Fruit fly (Drosophila melanogaster) whole organism, prepupa: ENCODE results near the gene Droj2.

ENCODE experiments used
- Blimp-1 ChIP-seq: fragments of 200-800 bp; sonication (Bioruptor generic); optimal IDR thresholded peaks from 3 replicates; lab custom pipeline; 2017; ENCODE audit warnings: missing biosample characterization, missing genetic modification characterization, mild to moderate bottlenecking, moderate library complexity, missing genetic modification reagents
- CG10631 ChIP-seq: fragments of 200-800 bp; sonication (Bioruptor generic); optimal IDR thresholded peaks from 2 replicates; lab custom pipeline; 2016; ENCODE audit warnings: missing biosample characterization, missing genetic modification characterization
- CG11762 ChIP-seq: fragments of 200-800 bp; sonication (Bioruptor generic); optimal IDR thresholded peaks from 3 replicates; lab custom pipeline; 2016; ENCODE audit warnings: missing biosample characterization, missing genetic modification characterization; ENCODE audit not compliant: insufficient read depth
- CG11902 ChIP-seq: fragments of 200-800 bp; sonication (Bioruptor generic); optimal IDR thresholded peaks from 3 replicates; lab custom pipeline; 2016; ENCODE audit warnings: missing biosample characterization, missing genetic modification characterization
- CG15336 ChIP-seq: fragments of 200-800 bp; sonication (Bioruptor generic); IDR thresholded peaks from 2 replicates; pipeline ENCODE4 v1.3.6; 2022; ENCODE audit warnings: missing biosample characterization, missing genetic modification characterization
- CG1621 ChIP-seq: fragments of 200-800 bp; sonication (Bioruptor generic); optimal IDR thresholded peaks from 3 replicates; lab custom pipeline; 2018; ENCODE audit warnings: missing biosample characterization, mild to moderate bottlenecking, missing genetic modification characterization
- CG16779 ChIP-seq: fragments of 200-800 bp; sonication (Bioruptor generic); optimal IDR thresholded peaks from 3 replicates; lab custom pipeline; 2017; ENCODE audit warnings: missing biosample characterization, mild to moderate bottlenecking, missing genetic modification characterization
- CG3032 ChIP-seq: fragments of 200-800 bp; optimal IDR thresholded peaks from 2 replicates; lab custom pipeline; 2019; ENCODE audit warnings: missing biosample characterization, mild to moderate bottlenecking, missing genetic modification characterization, moderate library complexity
- CG31627 ChIP-seq: fragments of 200-800 bp; sonication (Bioruptor generic); optimal IDR thresholded peaks from 3 replicates; lab custom pipeline; 2016; ENCODE audit warnings: missing biosample characterization, missing genetic modification characterization
- CG34406 ChIP-seq: fragments of 200-800 bp; sonication (Bioruptor generic); optimal IDR thresholded peaks from 3 replicates; lab custom pipeline; 2016; ENCODE audit warnings: missing biosample characterization, missing genetic modification characterization
- CG3919 ChIP-seq: fragments of 200-800 bp; sonication (Bioruptor generic); optimal IDR thresholded peaks from 3 replicates; lab custom pipeline; 2016; ENCODE audit warnings: missing biosample characterization, missing genetic modification characterization
- CG4318 ChIP-seq: fragments of 200-800 bp; sonication (Bioruptor generic); optimal IDR thresholded peaks from 3 replicates; lab custom pipeline; 2017; ENCODE audit warnings: missing biosample characterization, mild to moderate bottlenecking, missing genetic modification characterization
- CG6276 ChIP-seq: fragments of 200-800 bp; sonication (Bioruptor generic); optimal IDR thresholded peaks from 2 replicates; lab custom pipeline; 2017; ENCODE audit warnings: missing biosample characterization, mild to moderate bottlenecking, missing genetic modification characterization
- CG6808 ChIP-seq: fragments of 200-800 bp; sonication (Bioruptor generic); optimal IDR thresholded peaks from 3 replicates; lab custom pipeline; 2017; ENCODE audit warnings: missing biosample characterization, missing genetic modification characterization, mild to moderate bottlenecking, moderate library complexity, missing genetic modification reagents
- CG6854 ChIP-seq: fragments of 200-800 bp; sonication (Bioruptor generic); optimal IDR thresholded peaks from 2 replicates; lab custom pipeline; 2017; ENCODE audit warnings: missing biosample characterization, mild to moderate bottlenecking, missing genetic modification characterization
- CG7368 ChIP-seq: fragments of 200-800 bp; sonication (Bioruptor generic); optimal IDR thresholded peaks from 3 replicates; lab custom pipeline; 2016; ENCODE audit warnings: missing biosample characterization, missing genetic modification characterization
- CG8319 ChIP-seq: fragments of 200-800 bp; sonication (Bioruptor generic); optimal IDR thresholded peaks from 3 replicates; lab custom pipeline; 2016; ENCODE audit warnings: missing biosample characterization, missing genetic modification characterization
- CG8632 ChIP-seq: fragments of 200-800 bp; sonication (Bioruptor generic); optimal IDR thresholded peaks from 3 replicates; lab custom pipeline; 2016; ENCODE audit warnings: missing biosample characterization, missing genetic modification characterization
- Eip75B ChIP-seq: fragments of 200-800 bp; sonication (Bioruptor generic); optimal IDR thresholded peaks from 3 replicates; lab custom pipeline; 2016; ENCODE audit warnings: missing biosample characterization, missing genetic modification characterization
- Eip78C ChIP-seq: fragments of 200-800 bp; sonication (Bioruptor generic); peaks from one replicate; lab custom pipeline; 2016; ENCODE audit warnings: missing biosample characterization, missing genetic modification characterization
- Eip93F ChIP-seq: fragments of 200-800 bp; sonication (Bioruptor generic); optimal IDR thresholded peaks from 2 replicates; lab custom pipeline; 2016; ENCODE audit warnings: missing biosample characterization, mild to moderate bottlenecking, missing genetic modification characterization
- Ets21C ChIP-seq: fragments of 200-800 bp; sonication (Bioruptor generic); optimal IDR thresholded peaks from 3 replicates; lab custom pipeline; 2016; ENCODE audit warnings: missing biosample characterization, missing genetic modification characterization
- Ets96B ChIP-seq: fragments of 200-800 bp; optimal IDR thresholded peaks from 2 replicates; lab custom pipeline; 2019; ENCODE audit warnings: missing biosample characterization, mild to moderate bottlenecking, missing genetic modification characterization, moderate library complexity
- Gug ChIP-seq: fragments of 200-800 bp; sonication (Bioruptor generic); IDR thresholded peaks from 2 replicates; pipeline ENCODE4 v1.3.6; 2022; ENCODE audit warnings: missing biosample characterization, missing genetic modification characterization
- Hr38 ChIP-seq: sonication (Bioruptor generic); optimal IDR thresholded peaks from 2 replicates; lab custom pipeline; 2016; ENCODE audit warnings: missing biosample characterization, missing genetic modification characterization
- Hr39 ChIP-seq: fragments of 200-800 bp; sonication (Bioruptor generic); optimal IDR thresholded peaks from 2 replicates; lab custom pipeline; 2016; ENCODE audit warnings: missing biosample characterization, missing genetic modification characterization
- Hr4 ChIP-seq: fragments of 200-800 bp; sonication (Bioruptor generic); optimal IDR thresholded peaks from 3 replicates; lab custom pipeline; 2016; ENCODE audit warnings: missing biosample characterization, missing genetic modification characterization
- Lpt ChIP-seq: fragments of 200-800 bp; sonication (Bioruptor generic); optimal IDR thresholded peaks from 3 replicates; lab custom pipeline; 2016; ENCODE audit warnings: missing biosample characterization, missing genetic modification characterization
- Met ChIP-seq: fragments of 200-800 bp; sonication (Bioruptor generic); optimal IDR thresholded peaks from 3 replicates; lab custom pipeline; 2016; ENCODE audit warnings: missing biosample characterization, missing genetic modification characterization
- OdsH ChIP-seq: fragments of 200-800 bp; sonication (Bioruptor generic); optimal IDR thresholded peaks from 3 replicates; lab custom pipeline; 2016; ENCODE audit warnings: missing biosample characterization, missing genetic modification characterization
- Smox ChIP-seq: fragments of 200-800 bp; sonication (Bioruptor generic); optimal IDR thresholded peaks from 3 replicates; lab custom pipeline; 2016; ENCODE audit warnings: missing biosample characterization, missing genetic modification characterization
- Sox14 ChIP-seq: fragments of 200-800 bp; sonication (Bioruptor generic); optimal IDR thresholded peaks from 3 replicates; lab custom pipeline; 2016; ENCODE audit warnings: missing biosample characterization, missing genetic modification characterization
- Sox15 ChIP-seq: fragments of 200-800 bp; sonication (Bioruptor generic); optimal IDR thresholded peaks from 3 replicates; lab custom pipeline; 2016; ENCODE audit warnings: missing biosample characterization, missing genetic modification characterization
- achi ChIP-seq: fragments of 200-800 bp; sonication (Bioruptor generic); optimal IDR thresholded peaks from 3 replicates; lab custom pipeline; 2016; ENCODE audit warnings: missing biosample characterization, missing genetic modification characterization
- acj6 ChIP-seq: fragments of 200-800 bp; sonication (Bioruptor generic); optimal IDR thresholded peaks from 3 replicates; lab custom pipeline; 2016; ENCODE audit warnings: missing biosample characterization, missing genetic modification characterization
- dsx ChIP-seq: fragments of 200-800 bp; optimal IDR thresholded peaks from 3 replicates; lab custom pipeline; 2019; ENCODE audit warnings: missing biosample characterization, mild to moderate bottlenecking, missing genetic modification characterization, moderate library complexity; ENCODE audit not compliant: poor library complexity, severe bottlenecking
- eg ChIP-seq: fragments of 200-800 bp; sonication (Bioruptor generic); IDR thresholded peaks from 3 replicates; pipeline ENCODE4 v1.3.6; 2022; ENCODE audit warnings: missing biosample characterization, missing genetic modification characterization
- esn ChIP-seq: fragments of 200-800 bp; sonication (Bioruptor generic); optimal IDR thresholded peaks from 2 replicates; lab custom pipeline; 2016; ENCODE audit warnings: missing biosample characterization, mild to moderate bottlenecking, missing genetic modification characterization, moderate library complexity
- fd59A ChIP-seq: fragments of 200-800 bp; sonication (Bioruptor generic); optimal IDR thresholded peaks from 2 replicates; lab custom pipeline; 2017; ENCODE audit warnings: missing biosample characterization, mild to moderate bottlenecking, missing genetic modification characterization, missing genetic modification reagents
- fd85E ChIP-seq: fragments of 200-800 bp; sonication (Bioruptor generic); optimal IDR thresholded peaks from 3 replicates; lab custom pipeline; 2016; ENCODE audit warnings: missing biosample characterization, missing genetic modification characterization
- fkh ChIP-seq: fragments of 200-800 bp; sonication (Bioruptor generic); optimal IDR thresholded peaks from 3 replicates; lab custom pipeline; 2017; ENCODE audit warnings: missing biosample characterization, mild to moderate bottlenecking, missing genetic modification characterization, moderate library complexity
- net ChIP-seq: fragments of 200-800 bp; sonication (Bioruptor generic); optimal IDR thresholded peaks from 3 replicates; lab custom pipeline; 2016; ENCODE audit warnings: missing biosample characterization, missing genetic modification characterization
- pdm3 ChIP-seq: fragments of 200-800 bp; sonication (Bioruptor generic); optimal IDR thresholded peaks from 3 replicates; lab custom pipeline; 2016; ENCODE audit warnings: missing biosample characterization, missing genetic modification characterization
- salr ChIP-seq, 2 experiments: fragments of 200-800 bp; sonication (Bioruptor generic); optimal IDR thresholded peaks; 3 replicates each; lab custom pipeline; 2016 to 2018; ENCODE audit warnings: missing biosample characterization in 2 of 2, missing genetic modification characterization in 2 of 2, mild to moderate bottlenecking in 1 of 2
- spab ChIP-seq: fragments of 200-800 bp; sonication (Bioruptor generic); optimal IDR thresholded peaks from 2 replicates; lab custom pipeline; 2017; ENCODE audit warnings: missing biosample characterization, mild to moderate bottlenecking, missing genetic modification characterization, missing genetic modification reagents
- ss ChIP-seq, 2 experiments: fragments of 200-800 bp; sonication (Bioruptor generic); optimal IDR thresholded peaks; 2 replicates in 1 of 2; 3 replicates in 1 of 2; lab custom pipeline; 2017 to 2018; ENCODE audit warnings: mild to moderate bottlenecking in 2 of 2, missing biosample characterization in 2 of 2, missing genetic modification characterization in 2 of 2, moderate library complexity in 1 of 2
- svp ChIP-seq: fragments of 200-800 bp; sonication (Bioruptor generic); peaks from one replicate; lab custom pipeline; 2016; ENCODE audit warnings: missing biosample characterization, missing genetic modification characterization
- topi ChIP-seq: fragments of 200-800 bp; sonication (Bioruptor generic); optimal IDR thresholded peaks from 3 replicates; lab custom pipeline; 2016; ENCODE audit warnings: missing biosample characterization, missing genetic modification characterization
- vri ChIP-seq: fragments of 200-800 bp; sonication (Bioruptor generic); optimal IDR thresholded peaks from 3 replicates; lab custom pipeline; 2016; ENCODE audit warnings: missing biosample characterization, mild to moderate bottlenecking, missing genetic modification characterization

The Droj2 gene

dm6 chr3R:13422178-13422577, 40.3 kb downstream of the Droj2 start:
- no peak for TF ChIP-seq CG6854 (GFP tag; lab: Kevin White, UChicago)
- no peak for TF ChIP-seq CG8319 (GFP tag; lab: Kevin White, UChicago)
- no peak for TF ChIP-seq Ets21C (GFP tag; lab: Kevin White, UChicago)
- TF ChIP-seq CG10631: no peak
- no peak for TF ChIP-seq OdsH
- TF ChIP-seq ss (GFP tag; optimal IDR thresholded peaks at IDR 0.05; lab: Kevin White, UChicago): no peak
- TF ChIP-seq CG34406 (GFP tag; lab: Kevin White, UChicago): no peak
- no peak for TF ChIP-seq Lpt (GFP tag; lab: Kevin White, UChicago)
- no peak for TF ChIP-seq CG11902 (GFP tag; lab: Kevin White, UChicago)
- TF ChIP-seq, all 60 proteins: peak for 0

dm6 chr3R:13425470-13426033, 43.6 kb downstream of the Droj2 start, which contains the start of gene Act87E:
TSS of gene Act87E (plus strand) at chr3R:13425983.
- peak; percentile 23 for TF ChIP-seq dsx (GFP tag; lab: Kevin White, UChicago)
- TF ChIP-seq CG10631: peak; percentile 58
- TF ChIP-seq Hr39: no peak
- no peak for TF ChIP-seq fd59A (GFP tag; lab: Kevin White, UChicago)
- TF ChIP-seq CG15336: peak; percentile 56
- no peak for TF ChIP-seq Eip75B (GFP tag; lab: Kevin White, UChicago)
- no peak for TF ChIP-seq pdm3
- no peak for TF ChIP-seq vri (GFP tag; lab: Kevin White, UChicago)
- TF ChIP-seq Ets21C (GFP tag; lab: Kevin White, UChicago): no peak
- no peak for TF ChIP-seq esn (GFP tag; lab: Kevin White, UChicago)
- no peak for TF ChIP-seq CG8319 (GFP tag; lab: Kevin White, UChicago)
- TF ChIP-seq CG11762: no peak
- TF ChIP-seq CG7368 (GFP tag; lab: Kevin White, UChicago): no peak
- peak; percentile 11 for TF ChIP-seq svp (GFP tag; lab: Kevin White, UChicago)
- peak; percentile 13 for TF ChIP-seq acj6 (GFP tag; lab: Kevin White, UChicago)
- TF ChIP-seq Eip93F (GFP tag; lab: Kevin White, UChicago): no peak
- no peak for TF ChIP-seq CG31627
- no peak for TF ChIP-seq Smox (GFP tag; lab: Kevin White, UChicago)
- TF ChIP-seq CG3919: peak; percentile 1
- TF ChIP-seq CG4318 (GFP tag; lab: Kevin White, UChicago): peak; percentile 47
- peak; percentile 21 for TF ChIP-seq CG8632 (GFP tag; lab: Kevin White, UChicago)
- TF ChIP-seq Eip78C (GFP tag; lab: Kevin White, UChicago): peak; percentile 77
- peak in 1 of 2 experiments; percentile 46 for TF ChIP-seq salr (GFP tag; optimal IDR thresholded peaks at IDR 0.05; lab: Kevin White, UChicago)
- no peak for TF ChIP-seq Hr4 (GFP tag; lab: Kevin White, UChicago)
- TF ChIP-seq achi (GFP tag; lab: Kevin White, UChicago): peak; percentile 19
- TF ChIP-seq CG6808 (GFP tag; lab: Kevin White, UChicago): peak; percentile 54
- TF ChIP-seq Hr38 (GFP tag; lab: Kevin White, UChicago): no peak
- TF ChIP-seq fkh (GFP tag; lab: Kevin White, UChicago): no peak
- no peak for TF ChIP-seq ss (GFP tag; optimal IDR thresholded peaks at IDR 0.05; lab: Kevin White, UChicago)
- no peak for TF ChIP-seq Sox15 (GFP tag; lab: Kevin White, UChicago)
- TF ChIP-seq eg (GFP tag; lab: Robert Waterston, UW): no peak
- peak; percentile 37 for TF ChIP-seq net
- peak; percentile 36 for TF ChIP-seq spab (GFP tag; lab: Kevin White, UChicago)
- no peak for TF ChIP-seq CG16779
- peak; percentile 49 for TF ChIP-seq CG3032 (tag; lab: Kevin White, UChicago)
- peak; percentile 26 for TF ChIP-seq OdsH
- no peak for TF ChIP-seq CG6854 (GFP tag; lab: Kevin White, UChicago)
- no peak for TF ChIP-seq Gug
- TF ChIP-seq Blimp-1: no peak
- peak; percentile 28 for TF ChIP-seq CG6276 (GFP tag; lab: Kevin White, UChicago)
- TF ChIP-seq topi (GFP tag; lab: Kevin White, UChicago): no peak
- no peak for TF ChIP-seq Sox14 (GFP tag; lab: Kevin White, UChicago)
- no peak for TF ChIP-seq Lpt (GFP tag; lab: Kevin White, UChicago)
- no peak for TF ChIP-seq fd85E (GFP tag; lab: Kevin White, UChicago)
- TF ChIP-seq Met (GFP tag; lab: Kevin White, UChicago): no peak
- no peak for TF ChIP-seq CG1621 (tag; lab: Kevin White, UChicago)
- no peak for TF ChIP-seq Ets96B (tag; lab: Kevin White, UChicago)
